Fruit fly (Drosophila melanogaster): ENCODE measurements around the gene CG17931.
A peak's percentile ranks its signal among the peaks of the same experiment; 100 is the strongest.

Gene CG17931

DNA sequence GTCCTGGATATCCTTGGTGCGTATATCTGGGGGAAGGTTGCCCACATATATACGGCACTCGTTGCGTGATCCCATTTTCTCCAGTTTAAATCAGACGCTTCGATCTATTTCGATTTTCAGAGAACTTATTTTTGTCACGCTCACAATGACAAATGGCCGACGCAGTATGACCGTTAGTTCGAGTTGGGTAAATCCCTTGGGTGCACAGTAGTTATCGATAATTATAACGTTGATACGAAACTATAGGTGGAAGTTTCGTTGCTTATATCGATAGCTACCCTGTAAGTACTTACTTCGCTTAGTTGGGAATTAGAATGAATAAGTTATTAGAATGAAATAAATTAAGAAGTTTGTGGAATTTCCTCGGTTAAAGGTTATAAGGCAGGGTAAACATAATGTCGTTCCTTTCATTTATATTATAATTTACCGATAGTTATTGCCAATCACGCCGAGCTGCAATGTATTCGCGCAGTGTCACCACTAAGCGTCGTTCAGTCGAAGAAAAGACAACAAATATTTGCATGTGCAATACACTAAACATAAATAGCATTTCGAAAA is 17.4 kb downstream of the CG17931 start, which contains the start of the genes SF2 and pad (continued):
- peak; percentile 2 for TF ChIP-seq CG30431 (GFP tag; optimal IDR thresholded peaks at IDR 0.05)
- TF ChIP-seq CG4282 (GFP tag; optimal IDR thresholded peaks at IDR 0.05), result peak; percentile 42
- peak; percentile 75 for TF ChIP-seq CG13296 (GFP tag; optimal IDR thresholded peaks at IDR 0.05)
- TF ChIP-seq jing (GFP tag; optimal IDR thresholded peaks at IDR 0.05), result peak; percentile 32
- peak; percentile 80 for TF ChIP-seq CG6791 (GFP tag; IDR thresholded peaks at IDR 0.05; ENCODE audit: partially characterized antibody)
- TF ChIP-seq sd (tag; optimal IDR thresholded peaks at IDR 0.05), result peak; percentile 77
- TF ChIP-seq CG7987 (GFP tag; optimal IDR thresholded peaks at IDR 0.05), result no peak
- TF ChIP-seq CG14965 (GFP tag; optimal IDR thresholded peaks at IDR 0.05; ENCODE audit: borderline replicate concordance), result no peak
- TF ChIP-seq CG18262 (tag; optimal IDR thresholded peaks at IDR 0.05), result peak; percentile 78
- TF ChIP-seq slp2 (GFP tag; optimal IDR thresholded peaks at IDR 0.05), result peak; percentile 69
- TF ChIP-seq Eip74EF (GFP tag; optimal IDR thresholded peaks at IDR 0.05), result peak in 1 of 2 experiments; percentile 18
- peak; percentile 70 for TF ChIP-seq dmrt11E (tag; optimal IDR thresholded peaks at IDR 0.05)
- TF ChIP-seq Dbx (GFP tag; IDR thresholded peaks at IDR 0.05), result peak; percentile 86
- TF ChIP-seq CG1233 (GFP tag; optimal IDR thresholded peaks at IDR 0.05), result peak; percentile 57
- TF ChIP-seq CG8359 (GFP tag; optimal IDR thresholded peaks at IDR 0.05; ENCODE audit: borderline replicate concordance), result no peak
- TF ChIP-seq CG11695 (GFP tag; IDR thresholded peaks at IDR 0.05), result peak; percentile 40; the same call in 1 of the 3 replicates
- peak; percentile 47; the same call in 1 of the 2 replicates for TF ChIP-seq esg (GFP tag; conservative IDR thresholded peaks at IDR 0.05)
- TF ChIP-seq CG6765 (GFP tag; optimal IDR thresholded peaks at IDR 0.05), result peak; percentile 20
- peak; percentile 73 for TF ChIP-seq PHDP (tag; optimal IDR thresholded peaks at IDR 0.05)
- TF ChIP-seq BEAF-32 (GFP tag; optimal IDR thresholded peaks at IDR 0.05), result peak; percentile 99
- TF ChIP-seq inv (GFP tag; IDR thresholded peaks at IDR 0.05; ENCODE audit: partially characterized antibody), result peak; percentile 95
- TF ChIP-seq trem (tag; optimal IDR thresholded peaks at IDR 0.05), result peak; percentile 88
- peak in 1 of 2 experiments; percentile 84 for TF ChIP-seq tll (GFP tag; optimal IDR thresholded peaks at IDR 0.05)
- TF ChIP-seq CG16779 (GFP tag; IDR thresholded peaks at IDR 0.05), result no peak
- TF ChIP-seq Ada2b (GFP tag; IDR thresholded peaks at IDR 0.05), result peak; percentile 57
- no peak for TF ChIP-seq Sox102F (GFP tag; optimal IDR thresholded peaks at IDR 0.05)
- TF ChIP-seq hkb (optimal IDR thresholded peaks at IDR 0.05), result no peak
- TF ChIP-seq hkb (GFP tag; IDR thresholded peaks at IDR 0.05), result peak; percentile 51
- TF ChIP-seq gfzf (GFP tag; optimal IDR thresholded peaks at IDR 0.05), result peak; percentile 83
- peak; percentile 45 for TF ChIP-seq CG1603 (tag; optimal IDR thresholded peaks at IDR 0.05)
- TF ChIP-seq CG8089 (GFP tag; optimal IDR thresholded peaks at IDR 0.05), result peak; percentile 54
- no peak for TF ChIP-seq her (GFP tag; optimal IDR thresholded peaks at IDR 0.05)
- peak; percentile 69 for TF ChIP-seq dmrt99B (tag; optimal IDR thresholded peaks at IDR 0.05)
- TF ChIP-seq CG10543 (GFP tag; optimal IDR thresholded peaks at IDR 0.05), result peak; percentile 89

DNA sequence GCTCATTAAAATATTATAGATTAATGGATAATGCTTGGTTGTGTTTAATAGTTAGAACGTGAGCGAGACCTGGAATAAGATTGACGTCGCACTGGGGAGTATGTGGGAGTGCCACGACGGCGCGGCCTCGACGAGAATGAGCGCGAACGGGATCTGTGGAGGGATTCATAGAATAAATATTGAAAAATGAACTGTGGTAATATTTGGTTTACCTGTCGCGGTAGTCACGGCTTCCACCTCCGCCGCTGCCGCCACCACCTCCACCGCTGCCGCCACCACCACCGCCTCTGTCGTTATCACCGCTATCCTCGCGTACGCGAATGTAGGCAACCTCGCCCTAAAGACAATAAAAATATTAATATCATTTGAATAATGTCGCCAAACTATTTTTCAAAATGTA is 18.7 kb downstream of the CG17931 start:
- TF ChIP-seq nom (GFP tag; optimal IDR thresholded peaks at IDR 0.05) (peak; percentile 46), slp2 (GFP tag; optimal IDR thresholded peaks at IDR 0.05) (no peak), sug (tag; optimal IDR thresholded peaks at IDR 0.05) (no peak), pzg (GFP tag; optimal IDR thresholded peaks at IDR 0.05) (no peak), bsh (GFP tag; optimal IDR thresholded peaks at IDR 0.05) (peak in 1 of 2 experiments; percentile 15), Med (GFP tag) (peak; percentile 49), twi (tag; optimal IDR thresholded peaks at IDR 0.05) (no peak), Drgx (GFP tag; IDR thresholded peaks at IDR 0.05) (peak; percentile 45), sens (GFP tag) (peak; percentile 11)
